Worm (Caenorhabditis elegans) whole organism, late embryonic: ENCODE measurements around the gene F19G12.1.

Source experiments
- C08G9.2 ChIP-seq: sonication (generic microtip); optimal IDR thresholded peaks from 2 replicates; lab custom pipeline; 2016; ENCODE audit warnings: mild to moderate bottlenecking, missing genetic modification characterization, moderate library complexity, missing compliant biosample characterization
- T23F11.4 ChIP-seq: fragments of 200-800 bp; sonication (Bioruptor generic); optimal IDR thresholded peaks from 2 replicates; lab custom pipeline; 2018; ENCODE audit warnings: mild to moderate bottlenecking, missing genetic modification characterization, missing compliant biosample characterization
- ahr-1 ChIP-seq: sonication (generic microtip); optimal IDR thresholded peaks from 2 replicates; lab custom pipeline; 2016; ENCODE audit warnings: missing genetic modification characterization, missing compliant biosample characterization
- ceh-18 ChIP-seq: sonication (generic microtip); optimal IDR thresholded peaks from 2 replicates; lab custom pipeline; 2016; ENCODE audit warnings: missing genetic modification characterization, missing compliant biosample characterization
- ceh-19 ChIP-seq: fragments of 200-800 bp; sonication (Bioruptor generic); optimal IDR thresholded peaks from 2 replicates; lab custom pipeline; 2018; ENCODE audit warnings: mild to moderate bottlenecking, missing genetic modification characterization, missing compliant biosample characterization
- ceh-2 ChIP-seq: sonication (generic microtip); optimal IDR thresholded peaks from 2 replicates; lab custom pipeline; 2016; ENCODE audit warnings: missing genotype, missing genetic modification characterization, missing compliant biosample characterization
- ceh-22 ChIP-seq: sonication (generic microtip); optimal IDR thresholded peaks from 2 replicates; lab custom pipeline; 2017; ENCODE audit warnings: missing biosample characterization, missing genetic modification characterization
- ceh-30 ChIP-seq: fragments of 150-350 bp; optimal IDR thresholded peaks from 2 replicates; lab custom pipeline; 2014; ENCODE audit warnings: missing biosample characterization, missing genetic modification characterization
- ceh-31 ChIP-seq: sonication (generic microtip); optimal IDR thresholded peaks from 2 replicates; lab custom pipeline; 2016; ENCODE audit warnings: missing genetic modification characterization, missing compliant biosample characterization
- ceh-34 ChIP-seq: sonication (generic microtip); optimal IDR thresholded peaks from 2 replicates; lab custom pipeline; 2016; ENCODE audit warnings: mild to moderate bottlenecking, missing genetic modification characterization, missing compliant biosample characterization
- ceh-45 ChIP-seq: fragments of 200-800 bp; sonication (Bioruptor generic); IDR thresholded peaks from 2 replicates; pipeline ENCODE4 v1.3.6; 2022; ENCODE audit warnings: missing genetic modification reagents, missing genetic modification characterization, missing compliant biosample characterization
- ceh-6 ChIP-seq: fragments of 200-800 bp; sonication (Bioruptor generic); optimal IDR thresholded peaks from 2 replicates; lab custom pipeline; 2018; ENCODE audit warnings: mild to moderate bottlenecking, missing genetic modification characterization, missing compliant biosample characterization
- dve-1 ChIP-seq: sonication (generic microtip); optimal IDR thresholded peaks from 2 replicates; lab custom pipeline; 2017; ENCODE audit warnings: antibody characterized with exemption, mild to moderate bottlenecking, missing genetic modification characterization, missing compliant biosample characterization
- elt-4 ChIP-seq: sonication (generic microtip); optimal IDR thresholded peaks from 2 replicates; lab custom pipeline; 2016; ENCODE audit warnings: missing genetic modification characterization, missing compliant biosample characterization
- ets-4 ChIP-seq: sonication (generic microtip); optimal IDR thresholded peaks from 2 replicates; lab custom pipeline; 2016; ENCODE audit warnings: missing genetic modification characterization, missing compliant biosample characterization
- fkh-10 ChIP-seq: fragments of 150-350 bp; optimal IDR thresholded peaks from 2 replicates; lab custom pipeline; 2014; ENCODE audit warnings: missing biosample characterization, missing genetic modification reagents, missing genetic modification characterization
- gmeb-2 ChIP-seq: sonication (generic microtip); optimal IDR thresholded peaks from 2 replicates; lab custom pipeline; 2016; ENCODE audit warnings: missing genetic modification characterization, inconsistent platforms, missing compliant biosample characterization
- hlh-8 ChIP-seq: sonication (generic microtip); optimal IDR thresholded peaks from 2 replicates; lab custom pipeline; 2016; ENCODE audit warnings: missing genotype, missing genetic modification characterization, missing compliant biosample characterization
- lim-6 ChIP-seq: sonication (generic microtip); optimal IDR thresholded peaks from 2 replicates; lab custom pipeline; 2016; ENCODE audit warnings: missing genetic modification characterization, missing compliant biosample characterization
- lin-11 ChIP-seq: fragments of 200-800 bp; sonication (Bioruptor generic); optimal IDR thresholded peaks from 2 replicates; lab custom pipeline; 2018; ENCODE audit warnings: mild to moderate bottlenecking, missing genetic modification characterization, missing compliant biosample characterization
- mec-3 ChIP-seq: sonication (generic microtip); optimal IDR thresholded peaks from 2 replicates; lab custom pipeline; 2016; ENCODE audit warnings: borderline replicate concordance, missing genetic modification characterization, missing compliant biosample characterization
- nfya-1 ChIP-seq: sonication (generic microtip); optimal IDR thresholded peaks from 2 replicates; lab custom pipeline; 2017; ENCODE audit warnings: missing genetic modification characterization, mild to moderate bottlenecking, missing compliant biosample characterization, antibody characterized with exemption, moderate library complexity
- nhr-232 ChIP-seq: sonication (generic microtip); optimal IDR thresholded peaks from 2 replicates; lab custom pipeline; 2016; ENCODE audit warnings: missing genetic modification characterization, missing compliant biosample characterization
- pag-3 ChIP-seq: sonication (generic microtip); optimal IDR thresholded peaks from 2 replicates; lab custom pipeline; 2016; ENCODE audit warnings: missing compliant biosample characterization, missing genetic modification characterization, borderline replicate concordance
- pat-9 ChIP-seq: fragments of 200-800 bp; sonication (Bioruptor generic); optimal IDR thresholded peaks from 2 replicates; lab custom pipeline; 2018; ENCODE audit warnings: mild to moderate bottlenecking, missing genetic modification characterization, moderate library complexity, missing compliant biosample characterization
- pax-1 ChIP-seq: fragments of 150-350 bp; optimal IDR thresholded peaks from 2 replicates; lab custom pipeline; 2014; ENCODE audit warnings: missing biosample characterization, missing genetic modification characterization
- pha-4 ChIP-seq: fragments of 150-350 bp; optimal IDR thresholded peaks from 2 replicates; lab custom pipeline; 2018; ENCODE audit warnings: missing biosample characterization, missing genetic modification reagents, missing genetic modification characterization
- ref-2 ChIP-seq: sonication (generic microtip); optimal IDR thresholded peaks from 2 replicates; lab custom pipeline; 2016; ENCODE audit warnings: missing genetic modification characterization, missing compliant biosample characterization
- rnt-1 ChIP-seq: sonication (generic microtip); optimal IDR thresholded peaks from 2 replicates; lab custom pipeline; 2016; ENCODE audit warnings: missing genetic modification characterization, missing compliant biosample characterization
- sdc-2 ChIP-seq: sonication (generic microtip); optimal IDR thresholded peaks from 2 replicates; lab custom pipeline; 2016; ENCODE audit warnings: missing genotype, missing genetic modification characterization, missing compliant biosample characterization
- sox-2 ChIP-seq: fragments of 200-800 bp; sonication (Bioruptor generic); IDR thresholded peaks from 2 replicates; pipeline ENCODE4 v1.3.6; 2022; ENCODE audit warnings: missing genetic modification reagents, missing genetic modification characterization, missing compliant biosample characterization
- tbx-2 ChIP-seq: sonication (generic microtip); optimal IDR thresholded peaks from 2 replicates; lab custom pipeline; 2016; ENCODE audit warnings: missing genetic modification characterization, missing compliant biosample characterization
- tbx-7 ChIP-seq: sonication (generic microtip); optimal IDR thresholded peaks from 2 replicates; lab custom pipeline; 2016; ENCODE audit warnings: missing genotype, missing genetic modification characterization, missing compliant biosample characterization
- ttx-3 ChIP-seq: sonication (generic microtip); optimal IDR thresholded peaks from 2 replicates; lab custom pipeline; 2016; ENCODE audit warnings: missing genetic modification reagents, missing genetic modification characterization, missing compliant biosample characterization
- unc-55 ChIP-seq: sonication (generic microtip); optimal IDR thresholded peaks from 2 replicates; lab custom pipeline; 2017; ENCODE audit warnings: missing biosample characterization, missing genetic modification reagents, missing genetic modification characterization
- unc-86 ChIP-seq: sonication (generic microtip); optimal IDR thresholded peaks from 2 replicates; lab custom pipeline; 2016; ENCODE audit warnings: missing genetic modification characterization, missing compliant biosample characterization
- ztf-16 ChIP-seq: sonication (generic microtip); optimal IDR thresholded peaks from 2 replicates; lab custom pipeline; 2017; ENCODE audit warnings: missing genetic modification characterization, missing compliant biosample characterization

The F19G12.1 gene

DNA sequence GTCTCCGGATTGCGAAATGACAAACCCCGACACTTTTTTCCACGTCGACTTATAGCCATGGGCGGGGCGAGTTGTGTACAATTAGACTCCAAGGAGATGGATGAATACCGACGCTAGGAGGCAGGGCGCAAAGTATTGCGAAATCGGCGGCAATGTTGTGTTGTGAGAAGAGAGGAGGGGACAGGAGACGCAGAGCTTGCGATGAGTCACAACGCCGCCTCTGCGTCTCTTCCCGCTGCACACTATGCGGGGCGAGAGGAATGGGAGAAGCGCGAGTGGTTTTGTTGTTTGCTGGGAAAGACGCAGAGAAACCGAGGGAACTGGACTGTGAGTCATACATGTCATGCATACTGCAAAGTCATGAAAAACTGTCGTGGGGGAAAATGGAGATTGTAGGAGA is 23.6 kb downstream of the F19G12.1 start (continued):
- no peak for TF ChIP-seq ztf-16 (tag; lab: Kevin White, UChicago)
- TF ChIP-seq ceh-2 = no peak
- TF ChIP-seq fkh-10 = peak; percentile 2
- TF ChIP-seq unc-86 (tag; lab: Kevin White, UChicago) = no peak
- no peak for TF ChIP-seq pat-9
- TF ChIP-seq pha-4 (tag; lab: Kevin White, UChicago) = no peak
- no peak for TF ChIP-seq lin-11 (tag; lab: Kevin White, UChicago)
- no peak for TF ChIP-seq sox-2 (GFP tag; lab: Robert Waterston, UW)
- peak; percentile 32 for TF ChIP-seq nhr-232 (tag; lab: Kevin White, UChicago)
- peak; percentile 20 for TF ChIP-seq ceh-30 (tag; lab: Kevin White, UChicago)
- peak; percentile 82 for TF ChIP-seq nfya-1
- TF ChIP-seq mec-3 (tag; lab: Kevin White, UChicago) = no peak
- peak; percentile 79 for TF ChIP-seq ref-2 (tag; lab: Kevin White, UChicago)
- peak; percentile 86 for TF ChIP-seq sdc-2 (tag; lab: Kevin White, UChicago)
- no peak for TF ChIP-seq ceh-6 (GFP tag; lab: Kevin White, UChicago)
- TF ChIP-seq unc-55 = peak; percentile 98
- TF ChIP-seq pag-3 (tag; lab: Kevin White, UChicago) = no peak
- TF ChIP-seq pax-1 (tag; lab: Kevin White, UChicago) = peak; percentile 31
- peak; percentile 83 for TF ChIP-seq dve-1 (tag; lab: Kevin White, UChicago)
- TF ChIP-seq ahr-1 (tag; lab: Kevin White, UChicago) = no peak
- peak; percentile 65 for TF ChIP-seq ceh-19 (GFP tag; lab: Kevin White, UChicago)
- TF ChIP-seq gmeb-2 = peak; percentile 21
- TF ChIP-seq tbx-7 (tag; lab: Kevin White, UChicago) = no peak

DNA sequence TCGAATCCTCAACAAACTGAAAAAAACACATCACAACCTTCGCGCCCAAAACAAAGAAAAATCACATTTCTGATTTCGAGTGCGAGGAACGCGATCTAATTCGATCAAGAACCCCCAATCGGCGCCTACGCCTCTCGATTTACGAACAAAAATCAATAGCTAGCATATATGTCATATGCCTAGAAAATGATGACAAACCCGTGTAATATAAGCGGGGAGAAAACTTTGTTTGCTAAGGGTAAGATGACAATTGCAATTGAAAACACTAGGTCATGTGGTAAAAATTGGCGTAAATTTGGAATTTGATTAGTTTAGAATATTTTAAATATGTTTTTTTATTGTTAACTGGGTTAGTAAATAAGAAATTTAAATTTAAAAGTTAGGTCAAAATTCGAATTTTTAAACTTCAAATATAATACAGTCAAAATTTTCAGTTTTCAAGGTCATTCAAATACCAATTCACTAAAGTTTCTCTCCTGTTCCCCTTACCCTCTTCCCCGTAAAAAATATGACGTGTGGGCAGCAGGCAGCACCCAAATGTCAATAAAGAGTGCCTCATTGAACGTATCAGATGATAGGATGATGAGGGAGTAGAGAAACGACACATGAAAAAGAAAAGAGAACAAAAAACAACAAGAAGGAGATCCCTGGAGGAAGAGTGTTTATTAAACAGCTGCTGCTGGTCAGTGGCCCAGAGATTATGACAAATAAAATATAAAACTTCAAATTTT is 25.7 kb downstream of the F19G12.1 start:
- no peak for TF ChIP-seq hlh-8 (tag; lab: Kevin White, UChicago)
- no peak for TF ChIP-seq C08G9.2 (tag; lab: Kevin White, UChicago)
- TF ChIP-seq ets-4 (tag; lab: Kevin White, UChicago) = no peak
- peak; percentile 59 for TF ChIP-seq unc-55
- peak; percentile 42 for TF ChIP-seq ceh-18 (tag; lab: Kevin White, UChicago)
- TF ChIP-seq tbx-2 = peak; percentile 13
- no peak for TF ChIP-seq lim-6 (tag; lab: Kevin White, UChicago)
- peak; percentile 54 for TF ChIP-seq rnt-1 (tag; lab: Kevin White, UChicago)

DNA sequence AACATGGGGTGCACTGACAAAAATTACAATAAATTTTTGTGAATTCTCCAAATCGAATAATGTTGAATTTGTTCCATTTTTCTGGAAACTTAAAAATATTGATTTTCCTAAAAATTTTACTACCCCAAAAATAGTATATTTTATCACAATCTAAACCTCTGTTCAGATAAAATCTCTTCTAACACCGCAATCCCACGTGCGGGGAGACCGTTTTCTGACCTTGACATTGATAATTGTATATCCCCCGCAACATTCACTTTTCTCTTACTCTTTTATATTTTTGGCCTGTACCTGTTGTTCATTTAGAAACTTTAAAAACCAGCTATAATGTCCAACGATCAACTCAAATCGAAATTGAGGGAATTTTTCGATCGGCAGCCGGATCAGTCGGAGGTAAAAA is 28.0 kb downstream of the F19G12.1 start, which contains the start of gene D1005.2:
D1005.2 (plus strand) TSS at position 230 of the 400 bp plus-strand sequence.
- no peak for TF ChIP-seq C08G9.2 (tag; lab: Kevin White, UChicago)
- TF ChIP-seq elt-4 (tag; lab: Kevin White, UChicago) = no peak
- no peak for TF ChIP-seq ceh-19 (GFP tag; lab: Kevin White, UChicago)
- no peak for TF ChIP-seq ceh-18 (tag; lab: Kevin White, UChicago)
- TF ChIP-seq unc-55 = no peak
- TF ChIP-seq ceh-34 = no peak
- no peak for TF ChIP-seq dve-1 (tag; lab: Kevin White, UChicago)
- no peak for TF ChIP-seq ceh-22 (tag; lab: Kevin White, UChicago)
- TF ChIP-seq T23F11.4 (GFP tag; lab: Kevin White, UChicago) = no peak
- no peak for TF ChIP-seq tbx-7 (tag; lab: Kevin White, UChicago)
- no peak for TF ChIP-seq ceh-31
- no peak for TF ChIP-seq ceh-30 (tag; lab: Kevin White, UChicago)
- TF ChIP-seq ceh-2 = no peak
- TF ChIP-seq lin-11 (tag; lab: Kevin White, UChicago) = no peak
- TF ChIP-seq unc-86 (tag; lab: Kevin White, UChicago) = no peak
- no peak for TF ChIP-seq pag-3 (tag; lab: Kevin White, UChicago)
- no peak for TF ChIP-seq ttx-3 (tag; lab: Kevin White, UChicago)
- TF ChIP-seq ceh-45 = no peak
